Worm (Caenorhabditis elegans): ENCODE results near the gene Y48B6A.13.

- TF ChIP-seq ceh-16 (tag; optimal IDR thresholded peaks at IDR 0.05) (no peak), nhr-76 (tag; optimal IDR thresholded peaks at IDR 0.05) (no peak), nhr-237 (tag; optimal IDR thresholded peaks at IDR 0.05) (no peak), elt-2 (tag; optimal IDR thresholded peaks at IDR 0.05) (no peak), nhr-11 (tag; optimal IDR thresholded peaks at IDR 0.05) (no peak), sea-2 (GFP tag; optimal IDR thresholded peaks at IDR 0.05) (no peak), jun-1 (tag; optimal IDR thresholded peaks at IDR 0.05) (no peak), unc-62 (GFP tag; optimal IDR thresholded peaks at IDR 0.05) (no peak), nhr-77 (tag; optimal IDR thresholded peaks at IDR 0.05) (no peak)
Observed at ce11 chrII:14176642-14177041, 49.4 kb downstream of the Y48B6A.13 start.
